Worm (Caenorhabditis elegans) whole organism, young adult: Measurements from ENCODE around the gene W09G12.9.

Experiments
- F49E8.2 ChIP-seq: sonication (generic microtip); optimal IDR thresholded peaks from 3 replicates; lab custom pipeline; 2017; ENCODE audit warnings: missing genetic modification characterization, mild to moderate bottlenecking, missing compliant biosample characterization, antibody characterized with exemption, moderate library complexity; ENCODE audit not compliant: insufficient read depth
- T07F8.4 ChIP-seq: sonication (generic microtip); optimal IDR thresholded peaks from 2 replicates; lab custom pipeline; 2016; ENCODE audit warnings: mild to moderate bottlenecking, missing genetic modification characterization, moderate library complexity, missing compliant biosample characterization
- bed-2 ChIP-seq: fragments of 200-800 bp; sonication (Bioruptor generic); IDR thresholded peaks from 2 replicates; pipeline ENCODE4 v1.3.6; 2022; ENCODE audit warnings: missing genetic modification reagents, missing genetic modification characterization, missing compliant biosample characterization
- gei-17 ChIP-seq: fragments of 200-800 bp; sonication (Bioruptor generic); optimal IDR thresholded peaks from 2 replicates; lab custom pipeline; 2018; ENCODE audit warnings: mild to moderate bottlenecking, missing genetic modification characterization, missing compliant biosample characterization
- hmg-20 ChIP-seq: fragments of 200-800 bp; sonication (Bioruptor generic); IDR thresholded peaks from 2 replicates; pipeline ENCODE4 v1.3.6; 2022; ENCODE audit warnings: missing genetic modification reagents, missing genetic modification characterization, missing compliant biosample characterization
- lin-35 ChIP-seq, 3 experiments: fragments of 150-350 bp in 2 of 3; sonication (generic microtip) in 1 of 3; optimal IDR thresholded peaks; 2 replicates each; lab custom pipeline; 2014 to 2018; ENCODE audit warnings: missing biosample characterization in 3 of 3, missing genetic modification characterization in 3 of 3, missing genetic modification reagents in 3 of 3
- lir-1 ChIP-seq: fragments of 200-800 bp; sonication (Bioruptor generic); conservative IDR thresholded peaks from 2 replicates; pipeline ENCODE4 v1.3.6; 2022; ENCODE audit warnings: missing genetic modification reagents, missing genetic modification characterization, missing compliant biosample characterization
- nfya-1 ChIP-seq: sonication (generic microtip); optimal IDR thresholded peaks from 2 replicates; lab custom pipeline; 2017; ENCODE audit warnings: antibody characterized with exemption, missing compliant biosample characterization, missing genetic modification characterization, borderline replicate concordance; ENCODE audit not compliant: insufficient read depth
- sdz-38 ChIP-seq: sonication (generic microtip); optimal IDR thresholded peaks from 2 replicates; lab custom pipeline; 2016; ENCODE audit warnings: missing genotype, missing genetic modification characterization, missing compliant biosample characterization
- snpc-4 ChIP-seq, 5 experiments: fragments of 150-350 bp in 1 of 5; sonication (generic microtip) in 4 of 5; optimal IDR thresholded peaks; 2 replicates each; lab custom pipeline; 2014 to 2018; ENCODE audit warnings: missing genetic modification characterization in 5 of 5, missing biosample characterization in 3 of 5, antibody characterized with exemption in 2 of 5, mild to moderate bottlenecking in 2 of 5, missing compliant biosample characterization in 2 of 5, missing genotype in 2 of 5, moderate library complexity in 2 of 5, missing genetic modification reagents in 1 of 5

- TF ChIP-seq lir-1 (GFP tag; lab: Robert Waterston, UW) (no peak), snpc-4 (GFP tag; optimal IDR thresholded peaks at IDR 0.05; lab: Kevin White, UChicago) (no peak), snpc-4 (tag; optimal IDR thresholded peaks at IDR 0.05; lab: Kevin White, UChicago) (no peak), F49E8.2 (tag; lab: Kevin White, UChicago) (no peak), nfya-1 (tag; lab: Kevin White, UChicago) (no peak), sdz-38 (tag; lab: Kevin White, UChicago) (no peak), gei-17 (no peak), T07F8.4 (tag; lab: Kevin White, UChicago) (no peak), lin-35 (GFP tag; optimal IDR thresholded peaks at IDR 0.05; lab: Kevin White, UChicago) (no peak), hmg-20 (GFP tag; lab: Robert Waterston, UW) (no peak), bed-2 (GFP tag; lab: Robert Waterston, UW) (no peak)
Measured at ce11 chrIV:1231589-1231988, 15.2 kb downstream of the W09G12.9 start, which contains the start of gene W09G12.6.
